Worm (Caenorhabditis elegans) whole organism, L1 larva: ENCODE data around the gene C04G6.11.

Source experiments
- C16A3.4 ChIP-seq: fragments of 150-350 bp; optimal IDR thresholded peaks from 2 replicates; lab custom pipeline; 2014; ENCODE audit warnings: missing biosample characterization, missing genetic modification characterization
- C34B4.2 ChIP-seq: sonication (generic microtip); optimal IDR thresholded peaks from 2 replicates; lab custom pipeline; 2017; ENCODE audit warnings: mild to moderate bottlenecking, missing genetic modification characterization, missing compliant biosample characterization
- aha-1 ChIP-seq: fragments of 150-350 bp; optimal IDR thresholded peaks from 2 replicates; lab custom pipeline; 2014; ENCODE audit warnings: missing biosample characterization, missing genetic modification characterization
- alr-1 ChIP-seq: fragments of 200-800 bp; sonication (Bioruptor generic); optimal IDR thresholded peaks from 2 replicates; lab custom pipeline; 2018; ENCODE audit warnings: borderline replicate concordance, mild to moderate bottlenecking, missing genetic modification characterization, missing compliant biosample characterization
- aly-2 ChIP-seq: fragments of 150-350 bp; optimal IDR thresholded peaks from 2 replicates; lab custom pipeline; 2014; ENCODE audit warnings: missing biosample characterization, missing genetic modification characterization
- ceh-63 ChIP-seq: fragments of 200-800 bp; sonication (Bioruptor generic); optimal IDR thresholded peaks from 2 replicates; lab custom pipeline; 2018; ENCODE audit warnings: mild to moderate bottlenecking, missing genetic modification characterization, missing compliant biosample characterization
- ceh-88 ChIP-seq: fragments of 200-800 bp; sonication (Bioruptor generic); IDR thresholded peaks from 2 replicates; pipeline ENCODE4 v1.3.6; 2022; ENCODE audit warnings: missing genetic modification characterization, missing compliant biosample characterization
- ceh-90 ChIP-seq: sonication (generic microtip); optimal IDR thresholded peaks from 2 replicates; lab custom pipeline; 2016; ENCODE audit warnings: missing genetic modification characterization, missing compliant biosample characterization
- dpl-1 ChIP-seq, 3 experiments: fragments of 150-350 bp in 2 of 3; sonication (generic microtip) in 1 of 3; optimal IDR thresholded peaks; 2 replicates each; lab custom pipeline; 2014 to 2017; ENCODE audit warnings: missing biosample characterization in 3 of 3, missing genetic modification characterization in 3 of 3, missing genetic modification reagents in 3 of 3
- dsc-1 ChIP-seq: sonication (generic microtip); optimal IDR thresholded peaks from 2 replicates; lab custom pipeline; 2016; ENCODE audit warnings: mild to moderate bottlenecking, missing genetic modification characterization, missing compliant biosample characterization
- efl-1 ChIP-seq, 4 experiments: fragments of 150-350 bp; optimal IDR thresholded peaks in 3 of 4; peaks in 1 of 4; 1 replicate in 1 of 4; 2 replicates in 3 of 4; lab custom pipeline; 2014; ENCODE audit warnings: missing biosample characterization in 2 of 4, missing genetic modification characterization in 2 of 4, missing genetic modification reagents in 2 of 4
- egl-13 ChIP-seq: sonication (generic microtip); optimal IDR thresholded peaks from 2 replicates; lab custom pipeline; 2016; ENCODE audit warnings: missing genotype, missing genetic modification reagents, missing genetic modification characterization, missing compliant biosample characterization
- hlh-17 ChIP-seq: fragments of 200-800 bp; sonication (Bioruptor generic); optimal IDR thresholded peaks from 2 replicates; lab custom pipeline; 2018; ENCODE audit warnings: missing genetic modification characterization, mild to moderate bottlenecking, missing compliant biosample characterization, moderate library complexity, borderline replicate concordance
- hlh-4 ChIP-seq: sonication (generic microtip); optimal IDR thresholded peaks from 2 replicates; lab custom pipeline; 2016; ENCODE audit warnings: mild to moderate bottlenecking, missing genetic modification characterization, missing compliant biosample characterization
- hpl-2 ChIP-seq: fragments of 150-350 bp; optimal IDR thresholded peaks from 2 replicates; lab custom pipeline; 2014; ENCODE audit warnings: missing biosample characterization, missing genetic modification reagents, missing genetic modification characterization
- isw-1 ChIP-seq: fragments of 200-800 bp; sonication (Bioruptor generic); IDR thresholded peaks from 2 replicates; pipeline ENCODE4 v1.3.6; 2022; ENCODE audit warnings: missing genetic modification characterization, missing compliant biosample characterization
- jun-1 ChIP-seq: fragments of 150-350 bp; optimal IDR thresholded peaks from 2 replicates; lab custom pipeline; 2014; ENCODE audit warnings: missing biosample characterization, missing genetic modification reagents, missing genetic modification characterization
- lin-15B ChIP-seq: fragments of 150-350 bp; sonication (generic microtip); optimal IDR thresholded peaks from 3 replicates; lab custom pipeline; 2014; ENCODE audit warnings: missing biosample characterization, missing genetic modification characterization
- lin-35 ChIP-seq, 2 experiments: fragments of 150-350 bp; optimal IDR thresholded peaks; 2 replicates each; lab custom pipeline; 2014; ENCODE audit warnings: missing biosample characterization in 2 of 2, missing genetic modification characterization in 2 of 2, missing genetic modification reagents in 2 of 2
- lin-39 ChIP-seq: fragments of 150-350 bp; optimal IDR thresholded peaks from 2 replicates; lab custom pipeline; 2014; ENCODE audit warnings: missing biosample characterization, missing genetic modification reagents, missing genetic modification characterization
- lsy-2 ChIP-seq, 2 experiments: fragments of 150-350 bp; optimal IDR thresholded peaks; 2 replicates each; lab custom pipeline; 2014; ENCODE audit warnings: missing biosample characterization in 2 of 2, missing genetic modification characterization in 2 of 2
- mef-2 ChIP-seq: fragments of 150-350 bp; optimal IDR thresholded peaks from 2 replicates; lab custom pipeline; 2014; ENCODE audit warnings: missing biosample characterization, missing genetic modification characterization
- mep-1 ChIP-seq: fragments of 150-350 bp; optimal IDR thresholded peaks from 2 replicates; lab custom pipeline; 2014; ENCODE audit warnings: missing biosample characterization, missing genetic modification characterization
- nhr-11 ChIP-seq: fragments of 150-350 bp; optimal IDR thresholded peaks from 2 replicates; lab custom pipeline; 2014; ENCODE audit warnings: missing biosample characterization, missing genetic modification characterization
- nhr-12 ChIP-seq: sonication (generic microtip); optimal IDR thresholded peaks from 2 replicates; lab custom pipeline; 2017; ENCODE audit warnings: missing biosample characterization, missing genetic modification characterization
- nhr-71 ChIP-seq: sonication (generic microtip); optimal IDR thresholded peaks from 2 replicates; lab custom pipeline; 2016; ENCODE audit warnings: mild to moderate bottlenecking, missing genetic modification characterization, moderate library complexity, missing compliant biosample characterization
- nhr-76 ChIP-seq: sonication (generic microtip); optimal IDR thresholded peaks from 2 replicates; lab custom pipeline; 2017; ENCODE audit warnings: missing biosample characterization, missing genetic modification characterization
- nhr-77 ChIP-seq: fragments of 150-350 bp; optimal IDR thresholded peaks from 2 replicates; lab custom pipeline; 2014; ENCODE audit warnings: missing biosample characterization, missing genetic modification characterization
- nhr-85 ChIP-seq: sonication (generic microtip); peaks from one replicate; lab custom pipeline; 2016; ENCODE audit warnings: missing genetic modification characterization, inconsistent platforms, missing compliant biosample characterization
- pag-3 ChIP-seq: sonication (generic microtip); optimal IDR thresholded peaks from 2 replicates; lab custom pipeline; 2017; ENCODE audit warnings: missing genetic modification characterization, mild to moderate bottlenecking, missing compliant biosample characterization, antibody characterized with exemption, borderline replicate concordance; ENCODE audit not compliant: insufficient read depth
- pax-3 ChIP-seq: fragments of 200-800 bp; sonication (Bioruptor generic); optimal IDR thresholded peaks from 2 replicates; lab custom pipeline; 2018; ENCODE audit warnings: mild to moderate bottlenecking, missing genetic modification characterization, moderate library complexity, missing compliant biosample characterization
- rnt-1 ChIP-seq: sonication (generic microtip); optimal IDR thresholded peaks from 2 replicates; lab custom pipeline; 2016; ENCODE audit warnings: mild to moderate bottlenecking, missing genetic modification characterization, moderate library complexity, missing compliant biosample characterization
- skn-1 ChIP-seq: fragments of 150-350 bp; optimal IDR thresholded peaks from 2 replicates; lab custom pipeline; 2014; ENCODE audit warnings: missing biosample characterization, missing genetic modification characterization
- snpc-4 ChIP-seq: fragments of 150-350 bp; optimal IDR thresholded peaks from 2 replicates; lab custom pipeline; 2014; ENCODE audit warnings: missing biosample characterization, missing genetic modification characterization
- snu-23 ChIP-seq: sonication (generic microtip); optimal IDR thresholded peaks from 2 replicates; lab custom pipeline; 2016; ENCODE audit warnings: missing genetic modification characterization, missing compliant biosample characterization
- sptf-1 ChIP-seq: fragments of 150-350 bp; optimal IDR thresholded peaks from 2 replicates; lab custom pipeline; 2014; ENCODE audit warnings: missing biosample characterization, missing genetic modification characterization
- swsn-7 ChIP-seq: sonication (generic microtip); optimal IDR thresholded peaks from 2 replicates; lab custom pipeline; 2016; ENCODE audit warnings: missing genetic modification characterization, missing compliant biosample characterization
- unc-130 ChIP-seq: fragments of 150-350 bp; optimal IDR thresholded peaks from 2 replicates; lab custom pipeline; 2017; ENCODE audit warnings: missing biosample characterization, missing genetic modification characterization, inconsistent platforms
- unc-62 ChIP-seq: fragments of 150-350 bp; optimal IDR thresholded peaks from 2 replicates; lab custom pipeline; 2014; ENCODE audit warnings: missing biosample characterization, missing genetic modification reagents, missing genetic modification characterization
- unc-86 ChIP-seq: sonication (generic microtip); optimal IDR thresholded peaks from 2 replicates; lab custom pipeline; 2016; ENCODE audit warnings: missing genetic modification characterization, missing compliant biosample characterization
- unc-98 ChIP-seq: fragments of 200-800 bp; sonication (Bioruptor generic); IDR thresholded peaks from 2 replicates; pipeline ENCODE4 v1.3.6; 2022; ENCODE audit warnings: missing genetic modification characterization, missing compliant biosample characterization
- vab-15 ChIP-seq: sonication (generic microtip); optimal IDR thresholded peaks from 2 replicates; lab custom pipeline; 2017; ENCODE audit warnings: missing genotype, mild to moderate bottlenecking, missing genetic modification characterization, missing compliant biosample characterization
- zag-1 ChIP-seq: fragments of 150-350 bp; optimal IDR thresholded peaks from 2 replicates; lab custom pipeline; 2014; ENCODE audit warnings: missing biosample characterization, missing genetic modification characterization
- zip-4 ChIP-seq: fragments of 200-800 bp; sonication (Bioruptor generic); optimal IDR thresholded peaks from 2 replicates; lab custom pipeline; 2018; ENCODE audit warnings: mild to moderate bottlenecking, missing genetic modification characterization, moderate library complexity, missing compliant biosample characterization
- ztf-11 ChIP-seq, 2 experiments: sonication (generic microtip); optimal IDR thresholded peaks; 2 replicates each; lab custom pipeline; 2016 to 2017; ENCODE audit warnings: missing genetic modification characterization in 2 of 2, missing biosample characterization in 1 of 2, missing compliant biosample characterization in 1 of 2

The C04G6.11 gene

DNA sequence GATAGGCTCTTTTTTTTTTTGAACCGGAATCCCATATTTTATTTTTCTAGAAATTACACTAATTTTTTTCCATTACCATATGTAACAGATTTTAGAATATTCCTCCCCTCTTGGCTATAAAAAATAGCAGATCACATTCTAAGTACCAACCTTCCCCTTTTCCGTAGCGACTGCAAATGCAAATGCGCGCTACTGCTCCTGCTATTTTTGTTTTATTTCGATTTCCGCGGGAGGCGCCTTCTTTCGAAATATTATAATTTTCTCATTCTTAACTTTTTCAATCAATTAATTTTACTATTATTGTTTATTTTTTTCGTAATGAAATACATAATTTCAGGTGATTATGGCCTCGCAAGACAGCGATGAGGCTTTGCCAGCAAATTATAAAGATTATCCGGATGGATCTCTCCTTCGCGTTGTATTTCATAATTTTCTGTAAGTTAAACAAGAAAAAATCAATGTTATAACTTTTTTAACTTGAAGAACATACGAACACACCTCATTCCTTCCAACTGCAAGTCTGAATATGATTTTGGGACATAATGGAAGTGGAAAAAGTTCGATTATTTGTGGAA lies 41.8 kb downstream of the C04G6.11 start, which contains the start of gene smc-5 (continued):
- peak; percentile 75 for TF ChIP-seq nhr-71
- peak; percentile 49 for TF ChIP-seq unc-86 (tag; lab: Kevin White, UChicago)
- no peak for TF ChIP-seq hlh-4
- no peak for TF ChIP-seq unc-62 (GFP tag; lab: Kevin White, UChicago)
- TF ChIP-seq snpc-4, result peak; percentile 63
- no peak for TF ChIP-seq alr-1 (tag; lab: Kevin White, UChicago)
- no peak for TF ChIP-seq nhr-12
- peak; percentile 46; the same call in 1 of the 2 replicates for TF ChIP-seq ceh-88
- TF ChIP-seq lin-35 (GFP tag; optimal IDR thresholded peaks at IDR 0.05; lab: Kevin White, UChicago), result peak; percentile 84 to 94
- TF ChIP-seq nhr-85 (tag; lab: Kevin White, UChicago), result peak; percentile 69
- TF ChIP-seq hpl-2, result peak; percentile 8
- peak; percentile 84 to 88 for TF ChIP-seq efl-1 (optimal IDR thresholded peaks at IDR 0.05; lab: Kevin White, UChicago)
- peak; percentile 86 to 98 for TF ChIP-seq efl-1 (GFP tag; optimal IDR thresholded peaks at IDR 0.05 in 1 of 2; lab: Kevin White, UChicago)
- TF ChIP-seq mep-1 (tag; lab: Kevin White, UChicago), result peak; percentile 69
- peak; percentile 82 for TF ChIP-seq rnt-1 (tag; lab: Kevin White, UChicago)
- no peak for TF ChIP-seq zag-1 (tag; lab: Kevin White, UChicago)
- peak; percentile 59 for TF ChIP-seq swsn-7 (tag; lab: Kevin White, UChicago)
- TF ChIP-seq pax-3 (tag; lab: Kevin White, UChicago), result peak; percentile 53
- peak; percentile 89 for TF ChIP-seq skn-1 (tag; lab: Kevin White, UChicago)
- TF ChIP-seq nhr-77 (tag; lab: Kevin White, UChicago), result peak; percentile 62
- TF ChIP-seq vab-15 (tag; lab: Kevin White, UChicago), result peak; percentile 60
- peak; percentile 51 for TF ChIP-seq mef-2 (tag; lab: Kevin White, UChicago)
- no peak for TF ChIP-seq pag-3 (tag; lab: Kevin White, UChicago)
- TF ChIP-seq jun-1 (tag; lab: Kevin White, UChicago), result peak; percentile 32
- TF ChIP-seq ztf-11 (tag; optimal IDR thresholded peaks at IDR 0.05; lab: Kevin White, UChicago), result peak in 1 of 2 experiments; percentile 48
- TF ChIP-seq dpl-1 (GFP tag; optimal IDR thresholded peaks at IDR 0.05; lab: Kevin White, UChicago), result peak; percentile 82 to 91 (median 84)
- peak; percentile 87 for TF ChIP-seq lin-15B (tag; lab: Kevin White, UChicago)

DNA sequence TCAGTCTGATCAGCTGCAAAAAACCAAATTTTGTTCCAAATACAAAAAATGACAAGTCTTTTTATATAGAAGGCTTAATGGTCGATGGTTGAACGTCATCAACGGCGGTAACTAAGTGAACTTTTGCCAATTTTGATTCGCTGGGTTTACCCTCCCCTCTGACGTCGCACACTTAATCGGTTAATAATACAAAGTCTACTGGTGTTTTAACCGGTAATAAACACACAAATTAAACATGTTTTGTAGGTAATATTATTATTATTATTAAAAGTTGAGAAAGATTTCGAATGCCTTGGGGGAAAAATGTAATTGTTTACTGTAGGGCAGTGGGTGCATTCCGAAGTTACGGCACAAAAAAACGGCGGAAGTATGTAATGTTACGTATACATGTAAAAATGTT lies 42.9 kb downstream of the C04G6.11 start, which contains the start of gene pho-12:
Gene pho-12, minus strand, starts transcription at position 101 of the 400 bp plus-strand sequence.
- no peak for TF ChIP-seq lin-15B (tag; lab: Kevin White, UChicago)
- no peak for TF ChIP-seq unc-130 (tag; lab: Kevin White, UChicago)
- TF ChIP-seq mep-1 (tag; lab: Kevin White, UChicago), result no peak
- TF ChIP-seq aha-1, result no peak
- TF ChIP-seq hlh-4, result no peak
- TF ChIP-seq unc-62 (GFP tag; lab: Kevin White, UChicago), result no peak
- TF ChIP-seq hlh-17, result no peak
- TF ChIP-seq lsy-2 (tag; optimal IDR thresholded peaks at IDR 0.05; lab: Kevin White, UChicago), result no peak
- TF ChIP-seq zip-4 (GFP tag; lab: Kevin White, UChicago), result no peak
- TF ChIP-seq C34B4.2 (tag; lab: Kevin White, UChicago), result no peak
- TF ChIP-seq lin-39 (tag; lab: Kevin White, UChicago), result no peak
- TF ChIP-seq nhr-11 (tag; lab: Kevin White, UChicago), result no peak
- TF ChIP-seq unc-86 (tag; lab: Kevin White, UChicago), result no peak
- no peak for TF ChIP-seq isw-1 (GFP tag; lab: Robert Waterston, UW)
- no peak for TF ChIP-seq egl-13
- no peak for TF ChIP-seq aly-2 (tag; lab: Kevin White, UChicago)

DNA sequence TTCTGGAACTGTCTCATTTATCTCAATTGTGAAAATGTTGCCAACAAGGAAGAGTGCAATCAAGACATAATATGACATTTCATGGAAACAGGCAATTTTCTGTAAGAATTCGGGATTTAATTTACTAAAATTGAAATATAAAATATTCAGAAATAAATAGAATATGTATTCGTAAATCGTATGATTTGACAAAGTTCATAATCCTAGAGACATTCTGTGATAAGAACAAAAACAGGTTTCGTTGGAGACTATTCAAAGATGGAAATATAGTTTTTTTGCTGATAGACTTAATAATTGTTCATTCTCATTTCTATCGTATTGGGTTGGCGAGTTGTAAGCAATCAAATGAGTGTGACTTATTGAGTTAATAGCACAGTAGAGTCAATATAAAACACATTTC lies 45.6 kb downstream of the C04G6.11 start, which contains the start of gene C27A2.12:
Gene C27A2.12, minus strand, starts transcription at position 101 of the 400 bp plus-strand sequence.
- TF ChIP-seq unc-98 (GFP tag; lab: Robert Waterston, UW), result no peak
- TF ChIP-seq hlh-4, result no peak
- no peak for TF ChIP-seq ceh-63 (GFP tag; lab: Kevin White, UChicago)
- no peak for TF ChIP-seq sptf-1
- no peak for TF ChIP-seq lsy-2 (tag; optimal IDR thresholded peaks at IDR 0.05; lab: Kevin White, UChicago)
- TF ChIP-seq zip-4 (GFP tag; lab: Kevin White, UChicago), result no peak
- TF ChIP-seq ceh-90 (tag; lab: Kevin White, UChicago), result no peak
- no peak for TF ChIP-seq efl-1 (optimal IDR thresholded peaks at IDR 0.05; lab: Kevin White, UChicago)
- no peak for TF ChIP-seq efl-1 (GFP tag; optimal IDR thresholded peaks at IDR 0.05 in 1 of 2; lab: Kevin White, UChicago)
- no peak for TF ChIP-seq C16A3.4 (tag; lab: Kevin White, UChicago)
- no peak for TF ChIP-seq dsc-1
- no peak for TF ChIP-seq snu-23 (GFP tag; lab: Kevin White, UChicago)
- no peak for TF ChIP-seq nhr-76
